Fruit fly (Drosophila melanogaster) whole organism: ENCODE data around the gene CG1233.

Source experiments
- CG8478 ChIP-seq: fragments of >200 bp; optimal IDR thresholded peaks from 2 replicates; lab custom pipeline; 2018; ENCODE audit warnings: inconsistent platforms
- EcR ChIP-seq, 2 experiments: fragments of >200 bp; optimal IDR thresholded peaks; 2 replicates each; lab custom pipeline; 2017; ENCODE audit warnings: missing biosample characterization in 2 of 2, missing genetic modification characterization in 2 of 2, missing genetic modification reagents in 2 of 2
- psq ChIP-seq: fragments of >200 bp; optimal IDR thresholded peaks from 2 replicates; lab custom pipeline; 2017
- usp ChIP-seq: fragments of >200 bp; optimal IDR thresholded peaks from 2 replicates; lab custom pipeline; 2017; ENCODE audit warnings: missing biosample characterization, missing genetic modification characterization, mixed read lengths

dm6 chr3L:409791-410190 lies 48.5 kb downstream of the CG1233 start:
- no peak for TF ChIP-seq EcR (GFP tag; optimal IDR thresholded peaks at IDR 0.05; lab: Kevin White, UChicago)
- no peak for TF ChIP-seq CG8478 (lab: Kevin White, UChicago)
- TF ChIP-seq usp = no peak
- TF ChIP-seq psq (lab: Kevin White, UChicago) = no peak
